Fruit fly (Drosophila melanogaster) whole organism, embryonic: ENCODE measurements around the gene CG10333.

Source experiments
- Aef1 ChIP-seq: fragments of 200-800 bp; sonication (Bioruptor generic); IDR thresholded peaks from 3 replicates; pipeline ENCODE4 v1.3.6; 2022; ENCODE audit warnings: missing biosample characterization, missing genetic modification characterization
- C15 ChIP-seq: fragments of 200-800 bp; sonication (Bioruptor generic); IDR thresholded peaks from 3 replicates; pipeline ENCODE4 v1.3.6; 2022; ENCODE audit warnings: missing biosample characterization, missing genetic modification characterization
- CG1024 ChIP-seq: fragments of 200-800 bp; sonication (Bioruptor generic); IDR thresholded peaks from 2 replicates; pipeline ENCODE4 v1.3.6; 2022; ENCODE audit warnings: missing biosample characterization, missing genetic modification characterization
- CG10543 ChIP-seq: fragments of 200-800 bp; sonication (Bioruptor generic); optimal IDR thresholded peaks from 3 replicates; lab custom pipeline; 2017; ENCODE audit warnings: missing biosample characterization, mild to moderate bottlenecking, missing genetic modification characterization, moderate library complexity
- CG11247 ChIP-seq: fragments of 200-800 bp; sonication (Bioruptor generic); IDR thresholded peaks from 2 replicates; pipeline ENCODE4 v1.3.6; 2022; ENCODE audit warnings: missing biosample characterization, missing genetic modification characterization
- CG12219 ChIP-seq: fragments of 200-800 bp; sonication (Bioruptor generic); optimal IDR thresholded peaks from 3 replicates; lab custom pipeline; 2018; ENCODE audit warnings: missing biosample characterization, mild to moderate bottlenecking, missing genetic modification characterization
- CG14050 ChIP-seq: fragments of 200-800 bp; sonication (Bioruptor generic); IDR thresholded peaks from 3 replicates; pipeline ENCODE4 v1.3.6; 2022; ENCODE audit warnings: missing biosample characterization, missing genetic modification characterization
- CG14965 ChIP-seq: fragments of 200-800 bp; sonication (Bioruptor generic); optimal IDR thresholded peaks from 2 replicates; lab custom pipeline; 2016; ENCODE audit warnings: missing biosample characterization, missing genetic modification characterization, borderline replicate concordance
- CG17829 ChIP-seq: fragments of 200-800 bp; optimal IDR thresholded peaks from 2 replicates; lab custom pipeline; 2019; ENCODE audit warnings: missing biosample characterization, mild to moderate bottlenecking, missing genetic modification characterization, moderate library complexity
- CG18599 ChIP-seq: fragments of 200-800 bp; sonication (Bioruptor generic); optimal IDR thresholded peaks from 3 replicates; lab custom pipeline; 2017; ENCODE audit warnings: missing biosample characterization, missing genetic modification characterization, mild to moderate bottlenecking, moderate library complexity, missing genetic modification reagents
- CG2199 ChIP-seq: fragments of 200-800 bp; sonication (Bioruptor generic); IDR thresholded peaks from 3 replicates; pipeline ENCODE4 v1.3.6; 2022; ENCODE audit warnings: missing biosample characterization, missing genetic modification characterization
- CG3281 ChIP-seq: fragments of 200-800 bp; sonication (Bioruptor generic); optimal IDR thresholded peaks from 3 replicates; lab custom pipeline; 2017; ENCODE audit warnings: missing biosample characterization, mild to moderate bottlenecking, missing genetic modification characterization
- CG3847 ChIP-seq: fragments of 200-800 bp; sonication (Bioruptor generic); IDR thresholded peaks from 2 replicates; pipeline ENCODE4 v1.3.6; 2022; ENCODE audit warnings: missing biosample characterization, missing genetic modification characterization
- CG4328 ChIP-seq: fragments of 200-800 bp; sonication (Bioruptor generic); optimal IDR thresholded peaks from 3 replicates; lab custom pipeline; 2017; ENCODE audit warnings: missing biosample characterization, missing genetic modification reagents, missing genetic modification characterization
- CG7372 ChIP-seq: fragments of 200-800 bp; sonication (Bioruptor generic); IDR thresholded peaks from 2 replicates; pipeline ENCODE4 v1.3.6; 2022; ENCODE audit warnings: missing biosample characterization, missing genetic modification characterization
- CG7556 ChIP-seq: fragments of 200-800 bp; sonication (Bioruptor generic); optimal IDR thresholded peaks from 2 replicates; lab custom pipeline; 2017; ENCODE audit warnings: missing biosample characterization, mild to moderate bottlenecking, missing genetic modification characterization
- CG7745 ChIP-seq: fragments of 200-800 bp; sonication (Bioruptor generic); optimal IDR thresholded peaks from 2 replicates; lab custom pipeline; 2018; ENCODE audit warnings: missing biosample characterization, mild to moderate bottlenecking, missing genetic modification characterization, moderate library complexity
- CG8478 ChIP-seq: fragments of >200 bp; optimal IDR thresholded peaks from 2 replicates; lab custom pipeline; 2018
- Deaf1 ChIP-seq: fragments of 200-800 bp; optimal IDR thresholded peaks from 3 replicates; lab custom pipeline; 2019; ENCODE audit warnings: missing biosample characterization, mild to moderate bottlenecking, missing genetic modification characterization, moderate library complexity
- GATAe ChIP-seq: fragments of 200-800 bp; sonication (Bioruptor generic); conservative IDR thresholded peaks from 2 replicates; pipeline ENCODE4 v1.3.6; 2022; ENCODE audit warnings: missing biosample characterization, missing genetic modification characterization
- Hey ChIP-seq: fragments of 200-800 bp; sonication (Bioruptor generic); optimal IDR thresholded peaks from 3 replicates; lab custom pipeline; 2018; ENCODE audit warnings: missing biosample characterization, mild to moderate bottlenecking, missing genetic modification characterization
- HmgZ ChIP-seq: fragments of 200-800 bp; sonication (Bioruptor generic); optimal IDR thresholded peaks from 2 replicates; lab custom pipeline; 2018; ENCODE audit warnings: missing biosample characterization, mild to moderate bottlenecking, missing genetic modification characterization
- Hmr ChIP-seq: fragments of 200-800 bp; sonication (Bioruptor generic); optimal IDR thresholded peaks from 3 replicates; lab custom pipeline; 2017; ENCODE audit warnings: mild to moderate bottlenecking, missing biosample characterization, missing genetic modification reagents, missing genetic modification characterization
- Mad ChIP-seq: fragments of 200-800 bp; sonication (Bioruptor generic); optimal IDR thresholded peaks from 2 replicates; lab custom pipeline; 2016; ENCODE audit warnings: missing biosample characterization, missing genetic modification characterization
- Med ChIP-seq: fragments of 200-800 bp; sonication (Bioruptor generic); peaks from one replicate; lab custom pipeline; 2016; ENCODE audit warnings: missing biosample characterization, missing genetic modification characterization, mild to moderate bottlenecking, inconsistent platforms, moderate library complexity
- NFAT ChIP-seq: fragments of 200-800 bp; sonication (Bioruptor generic); IDR thresholded peaks from 2 replicates; pipeline ENCODE4 v1.3.6; 2022; ENCODE audit warnings: missing biosample characterization, missing genetic modification characterization
- Nf-YB ChIP-seq: fragments of 200-800 bp; sonication (Bioruptor generic); optimal IDR thresholded peaks from 3 replicates; lab custom pipeline; 2019; ENCODE audit warnings: missing biosample characterization, mild to moderate bottlenecking, missing genetic modification characterization, moderate library complexity
- Oli ChIP-seq: fragments of 200-800 bp; sonication (Bioruptor generic); optimal IDR thresholded peaks from 2 replicates; lab custom pipeline; 2018; ENCODE audit warnings: missing biosample characterization, mild to moderate bottlenecking, missing genetic modification characterization, moderate library complexity
- Ptx1 ChIP-seq: fragments of 200-800 bp; sonication (Bioruptor generic); IDR thresholded peaks from 2 replicates; pipeline ENCODE4 v1.3.6; 2022; ENCODE audit warnings: missing biosample characterization, missing genetic modification characterization
- Xrp1 ChIP-seq: fragments of 200-800 bp; sonication (Bioruptor generic); IDR thresholded peaks from 2 replicates; pipeline ENCODE4 v1.3.6; 2022; ENCODE audit warnings: missing biosample characterization, missing genetic modification characterization
- bowl ChIP-seq: fragments of 200-800 bp; sonication (Bioruptor generic); IDR thresholded peaks from 2 replicates; pipeline ENCODE4 v1.3.6; 2022; ENCODE audit warnings: missing biosample characterization, missing genetic modification characterization
- caup ChIP-seq: fragments of 200-800 bp; sonication (Bioruptor generic); optimal IDR thresholded peaks from 3 replicates; lab custom pipeline; 2017; ENCODE audit warnings: missing biosample characterization, mild to moderate bottlenecking, missing genetic modification characterization, moderate library complexity; ENCODE audit not compliant: severe bottlenecking
- cg ChIP-seq: fragments of 200-800 bp; sonication (Bioruptor generic); optimal IDR thresholded peaks from 3 replicates; lab custom pipeline; 2019; ENCODE audit warnings: missing biosample characterization, mild to moderate bottlenecking, missing genetic modification characterization, moderate library complexity
- crol ChIP-seq: fragments of 200-800 bp; sonication (Bioruptor generic); IDR thresholded peaks from 2 replicates; pipeline ENCODE4 v1.3.6; 2022; ENCODE audit warnings: missing biosample characterization, missing genetic modification characterization
- cwo ChIP-seq: fragments of 200-800 bp; sonication (Bioruptor generic); optimal IDR thresholded peaks from 3 replicates; lab custom pipeline; 2017; ENCODE audit warnings: missing biosample characterization, missing genetic modification characterization, mild to moderate bottlenecking, moderate library complexity, missing genetic modification reagents
- dmrt11E ChIP-seq: fragments of 200-800 bp; sonication (Bioruptor generic); optimal IDR thresholded peaks from 3 replicates; lab custom pipeline; 2018; ENCODE audit warnings: missing biosample characterization, mild to moderate bottlenecking, missing genetic modification characterization, moderate library complexity
- en ChIP-seq: fragments of 200-800 bp; sonication (Bioruptor generic); optimal IDR thresholded peaks from 2 replicates; lab custom pipeline; 2016; ENCODE audit warnings: missing biosample characterization, missing genetic modification characterization
- exex ChIP-seq: fragments of 200-800 bp; sonication (Bioruptor generic); optimal IDR thresholded peaks from 4 replicates; lab custom pipeline; 2018; ENCODE audit warnings: missing biosample characterization, mild to moderate bottlenecking, missing genetic modification characterization, moderate library complexity
- ind ChIP-seq: fragments of 200-800 bp; sonication (Bioruptor generic); optimal IDR thresholded peaks from 3 replicates; lab custom pipeline; 2016; ENCODE audit warnings: missing biosample characterization, missing genetic modification characterization
- kah ChIP-seq: fragments of 200-800 bp; sonication (Bioruptor generic); optimal IDR thresholded peaks from 2 replicates; lab custom pipeline; 2018; ENCODE audit warnings: missing biosample characterization, mild to moderate bottlenecking, missing genetic modification characterization
- lab ChIP-seq: fragments of 200-800 bp; sonication (Bioruptor generic); optimal IDR thresholded peaks from 3 replicates; lab custom pipeline; 2017; ENCODE audit warnings: missing biosample characterization, missing genetic modification characterization, mild to moderate bottlenecking, moderate library complexity, missing genetic modification reagents
- lov ChIP-seq, 2 experiments: fragments of 200-800 bp in 1 of 2; fragments of >200 bp in 1 of 2; sonication (Bioruptor generic) in 1 of 2; IDR thresholded peaks in 1 of 2; optimal IDR thresholded peaks in 1 of 2; 2 replicates in 1 of 2; 3 replicates in 1 of 2; pipeline versions ENCODE4 v1.3.6 to Lab custom; 2017 to 2022; ENCODE audit warnings: missing biosample characterization in 1 of 2, missing genetic modification characterization in 1 of 2
- nau ChIP-seq: fragments of 200-800 bp; sonication (Bioruptor generic); optimal IDR thresholded peaks from 3 replicates; lab custom pipeline; 2017; ENCODE audit warnings: missing biosample characterization, mild to moderate bottlenecking, missing genetic modification characterization, missing genetic modification reagents
- rib ChIP-seq: fragments of 200-800 bp; sonication (Bioruptor generic); IDR thresholded peaks from 2 replicates; pipeline ENCODE4 v1.3.6; 2022; ENCODE audit warnings: missing biosample characterization, missing genetic modification characterization
- sens ChIP-seq: fragments of 200-800 bp; sonication (Bioruptor generic); peaks from one replicate; lab custom pipeline; 2016; ENCODE audit warnings: missing biosample characterization, missing genetic modification characterization
- sens-2 ChIP-seq: fragments of 200-800 bp; sonication (Bioruptor generic); IDR thresholded peaks from 2 replicates; pipeline ENCODE4 v1.3.6; 2022; ENCODE audit warnings: missing biosample characterization, missing genetic modification characterization
- sqz ChIP-seq: fragments of 200-800 bp; sonication (Bioruptor generic); optimal IDR thresholded peaks from 3 replicates; lab custom pipeline; 2018; ENCODE audit warnings: missing biosample characterization, mild to moderate bottlenecking, missing genetic modification characterization
- sr ChIP-seq: fragments of 200-800 bp; sonication (Bioruptor generic); IDR thresholded peaks from 3 replicates; pipeline ENCODE4 v1.3.6; 2022; ENCODE audit warnings: missing biosample characterization, missing genetic modification characterization
- vvl ChIP-seq: fragments of 200-800 bp; sonication (Bioruptor generic); IDR thresholded peaks from 2 replicates; pipeline ENCODE4 v1.3.6; 2022; ENCODE audit warnings: missing biosample characterization, missing genetic modification characterization
- z ChIP-seq: fragments of 200-800 bp; sonication (Bioruptor generic); IDR thresholded peaks from 3 replicates; pipeline ENCODE4 v1.3.6; 2022; ENCODE audit warnings: missing biosample characterization, missing genetic modification characterization

Gene CG10333

dm6 chr2L:18561522-18562119, 45.0 kb upstream of the CG10333 start (continued):
- TF ChIP-seq exex (peak; percentile 42), CG14965 (GFP tag; lab: Kevin White, UChicago) (no peak), CG12219 (no peak), CG14050 (GFP tag; lab: Robert Waterston, UW) (no peak), CG8478 (no peak), kah (GFP tag; lab: Kevin White, UChicago) (peak; percentile 8), Hey (peak; percentile 1), z (GFP tag; lab: Robert Waterston, UW) (peak; percentile 82), cg (GFP tag; lab: Kevin White, UChicago) (peak; percentile 56), en (no peak), sr (GFP tag; lab: Robert Waterston, UW) (peak; percentile 20; the same call in 1 of the 3 replicates), NFAT (GFP tag; lab: Robert Waterston, UW) (peak; percentile 45; the same call in 1 of the 2 replicates), ind (GFP tag; lab: Kevin White, UChicago) (no peak), CG3281 (GFP tag; lab: Kevin White, UChicago) (no peak), caup (peak; percentile 5), Ptx1 (GFP tag; lab: Robert Waterston, UW) (peak; percentile 42; the same call in 1 of the 2 replicates), crol (GFP tag; lab: Robert Waterston, UW) (peak; percentile 99), CG4328 (GFP tag; lab: Kevin White, UChicago) (no peak), nau (GFP tag; lab: Kevin White, UChicago) (peak; percentile 8), Aef1 (GFP tag; lab: Robert Waterston, UW) (peak; percentile 59), cwo (GFP tag; lab: Kevin White, UChicago) (peak; percentile 38), vvl (peak; percentile 35), CG7372 (GFP tag; lab: Robert Waterston, UW) (no peak), rib (GFP tag; lab: Robert Waterston, UW) (peak; percentile 55; the same call in 1 of the 2 replicates), CG7745 (tag; lab: Kevin White, UChicago) (no peak), CG1024 (no peak), sqz (no peak), lov (optimal IDR thresholded peaks at IDR 0.05; lab: Kevin White, UChicago) (no peak), lov (GFP tag; IDR thresholded peaks at IDR 0.05; lab: Robert Waterston, UW) (0 out of 3 replicates have a peak, but pooled peaks have one; percentile 26), Med (GFP tag; lab: Kevin White, UChicago) (peak; percentile 12), CG11247 (GFP tag; lab: Robert Waterston, UW) (no peak), lab (GFP tag; lab: Kevin White, UChicago) (peak; percentile 41), sens (GFP tag; lab: Kevin White, UChicago) (peak; percentile 51), Oli (tag; lab: Kevin White, UChicago) (no peak), GATAe (GFP tag; lab: Robert Waterston, UW) (peak; percentile 83), Mad (GFP tag; lab: Kevin White, UChicago) (no peak), CG18599 (peak; percentile 11), Xrp1 (GFP tag; lab: Robert Waterston, UW) (0 out of 2 replicates have a peak, but pooled peaks have one; percentile 5), Deaf1 (tag; lab: Kevin White, UChicago) (peak; percentile 62), CG7556 (GFP tag; lab: Kevin White, UChicago) (no peak), CG2199 (GFP tag; lab: Robert Waterston, UW) (peak; percentile 52; the same call in 1 of the 3 replicates), CG3847 (no peak), C15 (GFP tag; lab: Robert Waterston, UW) (no peak), sens-2 (no peak), CG17829 (tag; lab: Kevin White, UChicago) (no peak), Hmr (no peak), HmgZ (tag; lab: Kevin White, UChicago) (peak; percentile 45), CG10543 (peak; percentile 36), bowl (no peak), Nf-YB (GFP tag; lab: Kevin White, UChicago) (no peak), dmrt11E (tag; lab: Kevin White, UChicago) (no peak)
